Worm (Caenorhabditis elegans) whole organism, L1 larva: ENCODE measurements around the gene srh-134.
"Not testable (repeated sequence)": the region's sequence is repeated elsewhere in the genome, so short reads cannot be mapped to it uniquely, and the experiment has no call there.

ENCODE experiments used
- aha-1 ChIP-seq: fragments of 150-350 bp; optimal IDR thresholded peaks from 2 replicates; lab custom pipeline; 2014; ENCODE audit warnings: missing biosample characterization, missing genetic modification characterization
- ama-1 ChIP-seq: fragments of 150-350 bp; optimal IDR thresholded peaks from 2 replicates; lab custom pipeline; 2014
- elt-3 ChIP-seq, 6 experiments: fragments of 150-350 bp in 1 of 6; sonication (generic microtip); optimal IDR thresholded peaks; 2 replicates each; lab custom pipeline; 2017 to 2018; ENCODE audit warnings: missing biosample characterization in 6 of 6, missing genetic modification characterization in 6 of 6, inconsistent platforms in 1 of 6
- fkh-10 ChIP-seq: sonication (generic microtip); optimal IDR thresholded peaks from 2 replicates; lab custom pipeline; 2017; ENCODE audit warnings: missing biosample characterization, missing genetic modification reagents, missing genetic modification characterization
- jun-1 ChIP-seq: fragments of 150-350 bp; optimal IDR thresholded peaks from 2 replicates; lab custom pipeline; 2014; ENCODE audit warnings: missing biosample characterization, missing genetic modification reagents, missing genetic modification characterization
- lin-13 ChIP-seq: fragments of 150-350 bp; optimal IDR thresholded peaks from 2 replicates; lab custom pipeline; 2014; ENCODE audit warnings: missing biosample characterization, missing genetic modification reagents, missing genetic modification characterization
- nhr-11 ChIP-seq: fragments of 150-350 bp; optimal IDR thresholded peaks from 2 replicates; lab custom pipeline; 2014; ENCODE audit warnings: missing biosample characterization, missing genetic modification characterization
- swsn-7 ChIP-seq: sonication (generic microtip); optimal IDR thresholded peaks from 2 replicates; lab custom pipeline; 2016; ENCODE audit warnings: missing genetic modification characterization, missing compliant biosample characterization
- zag-1 ChIP-seq: fragments of 150-350 bp; optimal IDR thresholded peaks from 2 replicates; lab custom pipeline; 2014; ENCODE audit warnings: missing biosample characterization, missing genetic modification characterization
- ztf-4 ChIP-seq: fragments of 150-350 bp; optimal IDR thresholded peaks from 2 replicates; lab custom pipeline; 2014; ENCODE audit warnings: missing biosample characterization, missing genetic modification characterization

DNA sequence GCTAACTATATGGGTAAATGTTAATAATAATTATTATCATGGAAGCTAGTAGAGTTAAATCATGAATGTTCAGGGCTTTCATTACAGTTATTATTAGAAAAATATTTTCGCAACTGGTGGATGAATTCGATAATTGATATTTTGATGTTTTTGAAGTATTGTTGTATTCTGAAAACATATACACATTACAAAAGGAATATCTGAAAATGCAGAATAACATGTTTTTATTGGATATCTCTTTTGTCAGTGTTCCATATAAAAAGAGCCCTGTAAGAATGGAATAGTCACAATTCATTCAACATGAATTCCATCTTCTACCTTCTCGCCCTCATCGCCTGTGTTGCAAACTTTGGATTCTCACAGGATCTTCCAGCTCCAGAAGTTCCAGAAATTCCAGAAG lies 10.2 kb downstream of the srh-134 start, which contains the start of gene Y59A8B.19:
- not testable (repeated sequence) for TF ChIP-seq jun-1; ama-1 (lab: Kevin White, UChicago); aha-1; fkh-10 (GFP tag; lab: Kevin White, UChicago); lin-13 (GFP tag; lab: Kevin White, UChicago); elt-3 (tag; optimal IDR thresholded peaks at IDR 0.05; lab: Kevin White, UChicago); zag-1 (tag; lab: Kevin White, UChicago); ztf-4 (tag; lab: Kevin White, UChicago); swsn-7 (tag; lab: Kevin White, UChicago); nhr-11 (tag; lab: Kevin White, UChicago)
